Worm (Caenorhabditis elegans) whole organism, L1 larva: ENCODE measurements around the gene T09A12.8.

Experiments used
- mdl-1 ChIP-seq, 2 experiments: fragments of 150-350 bp; optimal IDR thresholded peaks; 2 replicates each; lab custom pipeline; 2014 to 2017; ENCODE audit warnings: missing biosample characterization in 2 of 2, missing genetic modification characterization in 2 of 2, inconsistent platforms in 1 of 2
- ztf-4 ChIP-seq: fragments of 150-350 bp; optimal IDR thresholded peaks from 2 replicates; lab custom pipeline; 2014; ENCODE audit warnings: missing biosample characterization, missing genetic modification characterization

DNA sequence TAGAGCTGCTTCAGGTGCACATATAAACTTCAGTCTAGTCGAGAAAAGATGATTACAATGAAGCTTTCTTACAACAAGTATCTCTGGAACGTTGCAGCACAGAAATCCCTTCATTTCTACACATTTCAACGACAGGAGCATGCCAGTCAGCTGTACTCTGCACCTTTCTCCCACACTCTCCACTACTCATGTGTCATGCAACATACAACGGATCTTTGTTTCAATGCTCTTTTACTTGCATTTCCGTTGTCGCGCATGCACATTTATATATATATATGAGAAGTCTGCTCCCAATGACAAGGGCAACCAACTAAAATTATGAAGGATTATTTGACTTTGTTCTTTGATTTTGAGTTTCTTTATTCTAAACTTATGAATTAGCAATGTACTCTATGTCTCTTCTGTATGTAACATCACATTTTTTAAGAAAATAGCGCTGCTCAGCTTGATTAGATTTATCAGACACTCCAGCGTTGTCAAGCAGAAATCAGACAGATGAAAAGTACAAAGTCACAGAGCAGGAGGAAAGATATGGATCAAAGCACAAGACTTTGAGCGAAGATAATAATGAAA, 8.3 kb downstream of the T09A12.8 start:
- TF ChIP-seq ztf-4 (tag; lab: Kevin White, UChicago) (no peak), mdl-1 (tag; optimal IDR thresholded peaks at IDR 0.05; lab: Kevin White, UChicago) (no peak)
